Fruit fly (Drosophila melanogaster): Measurements from ENCODE around the gene CG31668.
A peak's percentile ranks its signal among the peaks of the same experiment; 100 is the strongest.

dm6 chr2L:2214004-2214403 is 8.0 kb upstream of the CG31668 start, which contains the start of the genes Uch and CG34174:
- TF ChIP-seq kay (GFP tag; ENCODE audit: borderline replicate concordance) = no peak
- no peak for TF ChIP-seq Hr96 (GFP tag; optimal IDR thresholded peaks at IDR 0.05)
- no peak for TF ChIP-seq Clk (GFP tag; optimal IDR thresholded peaks at IDR 0.05)
- TF ChIP-seq Crg-1 (GFP tag; optimal IDR thresholded peaks at IDR 0.05) = peak; percentile 78
- TF ChIP-seq cnc (optimal IDR thresholded peaks at IDR 0.05) = no peak
- TF ChIP-seq tj (GFP tag; optimal IDR thresholded peaks at IDR 0.05) = no peak
- TF ChIP-seq Mnt (GFP tag; optimal IDR thresholded peaks at IDR 0.05) = peak; percentile 54
- TF ChIP-seq CG1620 (GFP tag; optimal IDR thresholded peaks at IDR 0.05) = peak; percentile 42
- no peak for TF ChIP-seq toe (GFP tag; optimal IDR thresholded peaks at IDR 0.05)
- TF ChIP-seq CG12768 (GFP tag; optimal IDR thresholded peaks at IDR 0.05) = peak; percentile 24
- peak; percentile 49 for TF ChIP-seq cic (GFP tag; optimal IDR thresholded peaks at IDR 0.05)
- peak; percentile 62 for TF ChIP-seq CG7101 (tag; optimal IDR thresholded peaks at IDR 0.05)
- no peak for TF ChIP-seq CG33017 (tag; optimal IDR thresholded peaks at IDR 0.05)
- peak; percentile 64 for TF ChIP-seq pad (GFP tag; optimal IDR thresholded peaks at IDR 0.05)
